Worm (Caenorhabditis elegans) whole organism, early embryonic: ENCODE data around the gene pxl-1.

Experiments used
- hmbx-1 ChIP-seq: sonication (generic microtip); optimal IDR thresholded peaks from 2 replicates; lab custom pipeline; 2016; ENCODE audit warnings: mild to moderate bottlenecking, missing genetic modification characterization, missing compliant biosample characterization
- scrt-1 ChIP-seq: fragments of 200-800 bp; sonication (Bioruptor generic); IDR thresholded peaks from 2 replicates; pipeline ENCODE4 v1.3.6; 2022; ENCODE audit warnings: missing genetic modification characterization, missing compliant biosample characterization

DNA sequence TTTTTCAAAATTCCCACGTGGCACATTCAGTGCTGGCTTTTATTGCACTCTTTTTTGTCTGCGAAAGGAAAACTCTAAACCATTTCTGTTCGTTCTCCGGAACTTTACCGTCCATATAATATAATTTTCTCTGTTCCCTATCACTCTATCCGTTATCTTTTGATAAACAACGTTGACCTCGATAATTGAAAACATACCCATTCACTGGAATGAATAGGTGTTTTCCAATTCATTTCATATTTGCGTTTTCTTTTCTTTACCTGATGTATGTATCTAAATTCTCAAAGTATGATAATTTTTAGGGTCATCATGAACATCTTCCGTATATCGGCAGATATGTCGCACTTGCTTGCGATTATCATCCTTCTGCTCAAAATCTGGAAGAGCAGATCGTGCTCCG lies 10.9 kb upstream of the pxl-1 start, which contains the start of gene erd-2.2:
- TF ChIP-seq scrt-1, result no peak
- no peak for TF ChIP-seq hmbx-1 (tag; lab: Kevin White, UChicago)
